Worm (Caenorhabditis elegans): Measurements from ENCODE around the gene emb-27.

emb-27 gene

ce11 chrII:8199803-8200202 lies 37.8 kb upstream of the emb-27 start:
- peak; percentile 43 for TF ChIP-seq unc-62 (GFP tag; optimal IDR thresholded peaks at IDR 0.05)
- TF ChIP-seq nhr-2 (tag; optimal IDR thresholded peaks at IDR 0.05) = no peak
- TF ChIP-seq blmp-1 (tag; optimal IDR thresholded peaks at IDR 0.05) = peak; percentile 74

ce11 chrII:8198503-8198902 lies 36.5 kb upstream of the emb-27 start, which contains the start of gene qua-1:
TSS of gene qua-1 (plus strand) at chrII:8198803.
- TF ChIP-seq nhr-28 (tag; optimal IDR thresholded peaks at IDR 0.05) (no peak), elt-3 (tag; optimal IDR thresholded peaks at IDR 0.05) (no peak), sem-2 (GFP tag; optimal IDR thresholded peaks at IDR 0.05) (no peak), mls-2 (tag; optimal IDR thresholded peaks at IDR 0.05) (no peak), ztf-11 (tag; optimal IDR thresholded peaks at IDR 0.05) (no peak)

ce11 chrII:8193922-8194321 lies 32.0 kb upstream of the emb-27 start:
- no peak for TF ChIP-seq pha-4 (tag; optimal IDR thresholded peaks at IDR 0.05)
- TF ChIP-seq mab-5 (tag; optimal IDR thresholded peaks at IDR 0.05) = no peak
- no peak for TF ChIP-seq unc-39 (tag; optimal IDR thresholded peaks at IDR 0.05)
- TF ChIP-seq ceh-39 (tag; optimal IDR thresholded peaks at IDR 0.05) = no peak
- TF ChIP-seq unc-120 (tag; optimal IDR thresholded peaks at IDR 0.05; ENCODE audit: poor library complexity, severe bottlenecking) = no peak
- TF ChIP-seq elt-3 (tag; optimal IDR thresholded peaks at IDR 0.05) = no peak
- no peak for TF ChIP-seq ces-1 (GFP tag; optimal IDR thresholded peaks at IDR 0.05)
- no peak for TF ChIP-seq flh-1 (GFP tag; optimal IDR thresholded peaks at IDR 0.05)
- TF ChIP-seq nhr-28 (tag; optimal IDR thresholded peaks at IDR 0.05) = no peak
- no peak for TF ChIP-seq lin-13 (tag; optimal IDR thresholded peaks at IDR 0.05)
- no peak for TF ChIP-seq unc-62 (GFP tag; optimal IDR thresholded peaks at IDR 0.05)
- TF ChIP-seq M03D4.4 (tag; optimal IDR thresholded peaks at IDR 0.05) = no peak
- no peak for TF ChIP-seq bed-3 (GFP tag; optimal IDR thresholded peaks at IDR 0.05)
- no peak for TF ChIP-seq blmp-1 (tag; optimal IDR thresholded peaks at IDR 0.05)

ce11 chrII:8193126-8193525 lies 31.2 kb upstream of the emb-27 start, which contains the start of gene T05C12.9:
TSS of gene T05C12.9 (minus strand) at chrII:8193226.
- TF ChIP-seq blmp-1 (tag; optimal IDR thresholded peaks at IDR 0.05) (no peak), elt-3 (tag; optimal IDR thresholded peaks at IDR 0.05) (no peak), sptf-1 (tag; optimal IDR thresholded peaks at IDR 0.05) (no peak), lin-13 (tag; optimal IDR thresholded peaks at IDR 0.05) (no peak)

ce11 chrII:8190455-8190854 lies 28.5 kb upstream of the emb-27 start, which contains the start of gene T05C12.8:
TSS of gene T05C12.8 (minus strand) at chrII:8190555.
- TF ChIP-seq nhr-12 (tag; optimal IDR thresholded peaks at IDR 0.05) (no peak), ces-1 (GFP tag; optimal IDR thresholded peaks at IDR 0.05) (peak; percentile 15)

ce11 chrII:8187516-8187915 lies 25.5 kb upstream of the emb-27 start:
- no peak for TF ChIP-seq unc-39 (tag; optimal IDR thresholded peaks at IDR 0.05)
- no peak for TF ChIP-seq elt-3 (tag; optimal IDR thresholded peaks at IDR 0.05)
- no peak for TF ChIP-seq pha-4 (tag; optimal IDR thresholded peaks at IDR 0.05)
- TF ChIP-seq snpc-4 (tag; optimal IDR thresholded peaks at IDR 0.05) = no peak
- TF ChIP-seq lin-13 (tag; optimal IDR thresholded peaks at IDR 0.05) = no peak
- TF ChIP-seq nhr-12 (tag; optimal IDR thresholded peaks at IDR 0.05) = no peak
- TF ChIP-seq mep-1 (tag; optimal IDR thresholded peaks at IDR 0.05) = no peak
- no peak for TF ChIP-seq bed-3 (GFP tag; optimal IDR thresholded peaks at IDR 0.05)
- no peak for TF ChIP-seq nhr-28 (tag; optimal IDR thresholded peaks at IDR 0.05)
- TF ChIP-seq nhr-76 (tag; optimal IDR thresholded peaks at IDR 0.05) = no peak
- no peak for TF ChIP-seq mab-5 (tag; optimal IDR thresholded peaks at IDR 0.05)
- no peak for TF ChIP-seq ceh-39 (tag; optimal IDR thresholded peaks at IDR 0.05)
- no peak for TF ChIP-seq mls-2 (tag; optimal IDR thresholded peaks at IDR 0.05)
- TF ChIP-seq unc-62 (GFP tag; optimal IDR thresholded peaks at IDR 0.05) = no peak
- no peak for TF ChIP-seq ham-2 (GFP tag; optimal IDR thresholded peaks at IDR 0.05)
- TF ChIP-seq elt-1 (tag; optimal IDR thresholded peaks at IDR 0.05; ENCODE audit: borderline replicate concordance, insufficient read depth) = no peak
- TF ChIP-seq ceh-83 (GFP tag; optimal IDR thresholded peaks at IDR 0.05) = no peak
- TF ChIP-seq cnd-1 (tag; optimal IDR thresholded peaks at IDR 0.05) = no peak
- no peak for TF ChIP-seq unc-120 (tag; optimal IDR thresholded peaks at IDR 0.05; ENCODE audit: poor library complexity, severe bottlenecking)

ce11 chrII:8185016-8185493 lies 23.1 kb upstream of the emb-27 start, which contains the start of the genes mig-5 and cct-1:
TSS of gene mig-5 (minus strand) at chrII:8185023.
TSS of gene cct-1 (plus strand) at chrII:8185443.
- TF ChIP-seq nhr-76 (tag; optimal IDR thresholded peaks at IDR 0.05) (no peak), nhr-12 (tag; optimal IDR thresholded peaks at IDR 0.05) (no peak), elt-3 (tag; optimal IDR thresholded peaks at IDR 0.05) (no peak), mls-2 (tag; optimal IDR thresholded peaks at IDR 0.05) (no peak), unc-62 (GFP tag; optimal IDR thresholded peaks at IDR 0.05) (peak; percentile 86), mep-1 (tag; optimal IDR thresholded peaks at IDR 0.05) (peak; percentile 98), hlh-1 (tag; optimal IDR thresholded peaks at IDR 0.05) (peak; percentile 87), ceh-43 (GFP tag; optimal IDR thresholded peaks at IDR 0.05) (peak; percentile 8), ceh-39 (tag; optimal IDR thresholded peaks at IDR 0.05) (peak; percentile 91), lin-13 (tag; optimal IDR thresholded peaks at IDR 0.05) (peak; percentile 91), nhr-2 (tag; optimal IDR thresholded peaks at IDR 0.05) (peak; percentile 60), ham-2 (GFP tag; optimal IDR thresholded peaks at IDR 0.05) (peak; percentile 40), unc-39 (tag; optimal IDR thresholded peaks at IDR 0.05) (no peak), elt-1 (tag; optimal IDR thresholded peaks at IDR 0.05; ENCODE audit: borderline replicate concordance, insufficient read depth) (no peak), nhr-237 (tag; optimal IDR thresholded peaks at IDR 0.05) (peak; percentile 96), M03D4.4 (tag; optimal IDR thresholded peaks at IDR 0.05) (peak; percentile 61), blmp-1 (tag; optimal IDR thresholded peaks at IDR 0.05) (peak; percentile 40), cnd-1 (tag; optimal IDR thresholded peaks at IDR 0.05) (peak; percentile 96), lsy-2 (tag; optimal IDR thresholded peaks at IDR 0.05) (peak; percentile 100), flh-1 (GFP tag; optimal IDR thresholded peaks at IDR 0.05) (no peak), lin-32 (GFP tag; optimal IDR thresholded peaks at IDR 0.05) (peak; percentile 59), ceh-83 (GFP tag; optimal IDR thresholded peaks at IDR 0.05) (no peak), mab-5 (tag; optimal IDR thresholded peaks at IDR 0.05) (peak; percentile 70), pha-4 (tag; optimal IDR thresholded peaks at IDR 0.05) (peak; percentile 96), unc-120 (tag; optimal IDR thresholded peaks at IDR 0.05; ENCODE audit: poor library complexity, severe bottlenecking) (no peak), nhr-28 (tag; optimal IDR thresholded peaks at IDR 0.05) (no peak)
